Fruit fly (Drosophila melanogaster) whole organism, embryonic: ENCODE data around the gene CG17768.

Experiments used
- CG12104 ChIP-seq: fragments of 200-800 bp; sonication (Bioruptor generic); optimal IDR thresholded peaks from 3 replicates; lab custom pipeline; 2016; ENCODE audit warnings: missing biosample characterization, missing genetic modification characterization
- CG12155 ChIP-seq: fragments of 200-800 bp; sonication (Bioruptor generic); optimal IDR thresholded peaks from 3 replicates; lab custom pipeline; 2016; ENCODE audit warnings: missing biosample characterization, missing genetic modification characterization
- CG1233 ChIP-seq: fragments of 200-800 bp; sonication (Bioruptor generic); optimal IDR thresholded peaks from 4 replicates; lab custom pipeline; 2018; ENCODE audit warnings: missing biosample characterization, mild to moderate bottlenecking, missing genetic modification characterization
- CG12744 ChIP-seq: fragments of 200-800 bp; sonication (Bioruptor generic); optimal IDR thresholded peaks from 2 replicates; lab custom pipeline; 2016; ENCODE audit warnings: missing biosample characterization, missing genetic modification characterization
- CG13894 ChIP-seq: fragments of 200-800 bp; sonication (Bioruptor generic); optimal IDR thresholded peaks from 3 replicates; lab custom pipeline; 2018; ENCODE audit warnings: missing biosample characterization, mild to moderate bottlenecking, missing genetic modification characterization, moderate library complexity
- CG1603 ChIP-seq: fragments of 200-800 bp; sonication (Bioruptor generic); optimal IDR thresholded peaks from 2 replicates; lab custom pipeline; 2019; ENCODE audit warnings: missing biosample characterization, mild to moderate bottlenecking, missing genetic modification characterization, moderate library complexity
- CG16779 ChIP-seq: fragments of 200-800 bp; sonication (Bioruptor generic); IDR thresholded peaks from 2 replicates; pipeline ENCODE4 v1.3.6; 2022; ENCODE audit warnings: missing biosample characterization, missing genetic modification characterization
- CG1832 ChIP-seq: fragments of 200-800 bp; sonication (Bioruptor generic); optimal IDR thresholded peaks from 2 replicates; lab custom pipeline; 2017; ENCODE audit warnings: missing biosample characterization, mild to moderate bottlenecking, missing genetic modification characterization, inconsistent platforms
- CG18619 ChIP-seq: fragments of 200-800 bp; sonication (Bioruptor generic); optimal IDR thresholded peaks from 3 replicates; lab custom pipeline; 2017; ENCODE audit warnings: missing biosample characterization, mild to moderate bottlenecking, missing genetic modification characterization
- CG18764 ChIP-seq: fragments of 200-800 bp; sonication (Bioruptor generic); optimal IDR thresholded peaks from 3 replicates; lab custom pipeline; 2016; ENCODE audit warnings: missing biosample characterization, missing genetic modification characterization
- CG2199 ChIP-seq: fragments of 200-800 bp; sonication (Bioruptor generic); IDR thresholded peaks from 3 replicates; pipeline ENCODE4 v1.3.6; 2022; ENCODE audit warnings: missing biosample characterization, missing genetic modification characterization
- CG30020 ChIP-seq: fragments of 200-800 bp; optimal IDR thresholded peaks from 2 replicates; lab custom pipeline; 2019; ENCODE audit warnings: missing biosample characterization, mild to moderate bottlenecking, missing genetic modification characterization, moderate library complexity
- CG30403 ChIP-seq: fragments of 200-800 bp; sonication (Bioruptor generic); optimal IDR thresholded peaks from 3 replicates; lab custom pipeline; 2016; ENCODE audit warnings: missing biosample characterization, missing genetic modification characterization
- CG3163 ChIP-seq: fragments of 200-800 bp; sonication (Bioruptor generic); optimal IDR thresholded peaks from 3 replicates; lab custom pipeline; 2016; ENCODE audit warnings: missing biosample characterization, missing genetic modification characterization
- CG33213 ChIP-seq: fragments of 200-800 bp; sonication (Bioruptor generic); optimal IDR thresholded peaks from 3 replicates; lab custom pipeline; 2016; ENCODE audit warnings: missing biosample characterization, missing genetic modification characterization
- CG33557 ChIP-seq: fragments of 200-800 bp; sonication (Bioruptor generic); optimal IDR thresholded peaks from 2 replicates; lab custom pipeline; 2019; ENCODE audit warnings: missing biosample characterization, mild to moderate bottlenecking, missing genetic modification characterization, moderate library complexity
- CG4404 ChIP-seq: fragments of 200-800 bp; sonication (Bioruptor generic); IDR thresholded peaks from 2 replicates; pipeline ENCODE4 v1.3.6; 2022; ENCODE audit warnings: missing biosample characterization, missing genetic modification characterization
- CG4730 ChIP-seq: fragments of 200-800 bp; sonication (Bioruptor generic); IDR thresholded peaks from 2 replicates; pipeline ENCODE4 v1.3.6; 2022; ENCODE audit warnings: missing biosample characterization, missing genetic modification characterization
- CG6654 ChIP-seq: fragments of 200-800 bp; sonication (Bioruptor generic); optimal IDR thresholded peaks from 2 replicates; lab custom pipeline; 2017; ENCODE audit warnings: missing biosample characterization, mild to moderate bottlenecking, missing genetic modification characterization
- CG8359 ChIP-seq: fragments of 200-800 bp; sonication (Bioruptor generic); optimal IDR thresholded peaks from 2 replicates; lab custom pipeline; 2017; ENCODE audit warnings: missing biosample characterization, mild to moderate bottlenecking, missing genetic modification characterization, borderline replicate concordance
- CG8478 ChIP-seq: fragments of >200 bp; optimal IDR thresholded peaks from 2 replicates; lab custom pipeline; 2018
- CG9876 ChIP-seq: fragments of 200-800 bp; sonication (Bioruptor generic); optimal IDR thresholded peaks from 2 replicates; lab custom pipeline; 2016; ENCODE audit warnings: missing biosample characterization, missing genetic modification characterization
- D ChIP-seq, 2 experiments: fragments of 200-800 bp in 1 of 2; fragments of >200 bp in 1 of 2; sonication (Bioruptor generic) in 1 of 2; optimal IDR thresholded peaks; 2 replicates in 1 of 2; 3 replicates in 1 of 2; lab custom pipeline; 2017; ENCODE audit warnings: mild to moderate bottlenecking in 1 of 2, missing biosample characterization in 1 of 2, missing genetic modification characterization in 1 of 2, missing genetic modification reagents in 1 of 2
- Dfd ChIP-seq, 2 experiments: fragments of >200 bp; optimal IDR thresholded peaks; 2 replicates each; lab custom pipeline; 2017; ENCODE audit warnings: missing biosample characterization in 2 of 2, missing genetic modification characterization in 2 of 2
- Dp ChIP-seq: fragments of 200-800 bp; sonication (Bioruptor generic); optimal IDR thresholded peaks from 2 replicates; lab custom pipeline; 2018; ENCODE audit warnings: missing biosample characterization, mild to moderate bottlenecking, missing genetic modification characterization, moderate library complexity
- Fer3 ChIP-seq: fragments of 200-800 bp; sonication (Bioruptor generic); optimal IDR thresholded peaks from 2 replicates; lab custom pipeline; 2018; ENCODE audit warnings: missing biosample characterization, mild to moderate bottlenecking, missing genetic modification characterization, moderate library complexity
- H2.0 ChIP-seq: fragments of 200-800 bp; sonication (Bioruptor generic); IDR thresholded peaks from 2 replicates; pipeline ENCODE4 v1.3.6; 2022; ENCODE audit warnings: missing biosample characterization, missing genetic modification characterization
- HLH54F ChIP-seq: fragments of 200-800 bp; sonication (Bioruptor generic); optimal IDR thresholded peaks from 3 replicates; lab custom pipeline; 2016; ENCODE audit warnings: missing biosample characterization, missing genetic modification characterization
- HLHmδ ChIP-seq: fragments of 200-800 bp; sonication (Bioruptor generic); optimal IDR thresholded peaks from 2 replicates; lab custom pipeline; 2018; ENCODE audit warnings: missing biosample characterization, mild to moderate bottlenecking, missing genetic modification characterization, moderate library complexity
- Hsf ChIP-seq: fragments of 200-800 bp; sonication (Bioruptor generic); optimal IDR thresholded peaks from 3 replicates; lab custom pipeline; 2016; ENCODE audit warnings: missing biosample characterization, missing genetic modification characterization
- Lpt ChIP-seq: fragments of >200 bp; optimal IDR thresholded peaks from 2 replicates; lab custom pipeline; 2018; ENCODE audit warnings: missing biosample characterization, missing genetic modification characterization
- MESR4 ChIP-seq: fragments of 200-800 bp; sonication (Bioruptor generic); optimal IDR thresholded peaks from 2 replicates; lab custom pipeline; 2018; ENCODE audit warnings: missing biosample characterization, mild to moderate bottlenecking, missing genetic modification characterization, moderate library complexity
- Ravus ChIP-seq: fragments of 200-800 bp; sonication (Bioruptor generic); IDR thresholded peaks from 2 replicates; pipeline ENCODE4 v1.3.6; 2022; ENCODE audit warnings: missing biosample characterization, missing genetic modification characterization
- Scr ChIP-seq: fragments of 200-800 bp; sonication (Bioruptor generic); IDR thresholded peaks from 2 replicates; pipeline ENCODE4 v1.3.6; 2022; ENCODE audit warnings: missing biosample characterization, missing genetic modification characterization; ENCODE audit not compliant: partially characterized antibody
- Tbp ChIP-seq: fragments of >200 bp; optimal IDR thresholded peaks from 2 replicates; lab custom pipeline; 2018; ENCODE audit warnings: missing biosample characterization, missing genetic modification characterization
- al ChIP-seq: fragments of 200-800 bp; sonication (Bioruptor generic); IDR thresholded peaks from 2 replicates; pipeline ENCODE4 v1.3.6; 2022; ENCODE audit warnings: missing biosample characterization, missing genetic modification characterization
- ara ChIP-seq: fragments of 200-800 bp; sonication (Bioruptor generic); IDR thresholded peaks from 2 replicates; pipeline ENCODE4 v1.3.6; 2022; ENCODE audit warnings: missing biosample characterization, missing genetic modification characterization
- ase ChIP-seq: fragments of 200-800 bp; sonication (Bioruptor generic); IDR thresholded peaks from 3 replicates; pipeline ENCODE4 v1.3.6; 2022; ENCODE audit warnings: missing biosample characterization, missing genetic modification characterization
- dimm ChIP-seq: fragments of 200-800 bp; sonication (Bioruptor generic); IDR thresholded peaks from 2 replicates; pipeline ENCODE4 v1.3.6; 2022; ENCODE audit warnings: missing biosample characterization, missing genetic modification characterization
- ewg ChIP-seq: fragments of 200-800 bp; sonication (Bioruptor generic); optimal IDR thresholded peaks from 3 replicates; lab custom pipeline; 2017; ENCODE audit warnings: mild to moderate bottlenecking, missing biosample characterization, missing genetic modification reagents, missing genetic modification characterization
- her ChIP-seq: fragments of 200-800 bp; sonication (Bioruptor generic); optimal IDR thresholded peaks from 2 replicates; lab custom pipeline; 2016; ENCODE audit warnings: missing biosample characterization, missing genetic modification characterization
- jumu ChIP-seq: fragments of 200-800 bp; sonication (Bioruptor generic); optimal IDR thresholded peaks from 3 replicates; lab custom pipeline; 2016; ENCODE audit warnings: missing biosample characterization, missing genetic modification characterization
- nmo ChIP-seq: fragments of 200-800 bp; sonication (Bioruptor generic); optimal IDR thresholded peaks from 2 replicates; lab custom pipeline; 2018; ENCODE audit warnings: missing biosample characterization, mild to moderate bottlenecking, missing genetic modification characterization, moderate library complexity
- pan ChIP-seq, 4 experiments: fragments of >200 bp in 3 of 4; fragments of 200-800 bp in 1 of 4; sonication (Bioruptor generic) in 1 of 4; optimal IDR thresholded peaks in 3 of 4; IDR thresholded peaks in 1 of 4; 2 replicates each; pipeline versions ENCODE4 v1.3.6 to Lab custom; 2017 to 2022; ENCODE audit warnings: missing biosample characterization in 2 of 4, missing genetic modification characterization in 2 of 4, mixed read lengths in 1 of 4
- phol ChIP-seq: fragments of 200-800 bp; sonication (Bioruptor generic); optimal IDR thresholded peaks from 3 replicates; lab custom pipeline; 2018; ENCODE audit warnings: missing biosample characterization, mild to moderate bottlenecking, missing genetic modification characterization, moderate library complexity
- run ChIP-seq: fragments of 200-800 bp; sonication (Bioruptor generic); optimal IDR thresholded peaks from 3 replicates; lab custom pipeline; 2018; ENCODE audit warnings: missing biosample characterization, mild to moderate bottlenecking, missing genetic modification characterization
- tin ChIP-seq: fragments of 200-800 bp; sonication (Bioruptor generic); optimal IDR thresholded peaks from 3 replicates; lab custom pipeline; 2016; ENCODE audit warnings: missing biosample characterization, missing genetic modification characterization
- usp ChIP-seq: fragments of >200 bp; optimal IDR thresholded peaks from 2 replicates; lab custom pipeline; 2017; ENCODE audit warnings: missing biosample characterization, missing genetic modification characterization
- zfh2 ChIP-seq: fragments of 200-800 bp; sonication (Bioruptor generic); optimal IDR thresholded peaks from 2 replicates; lab custom pipeline; 2016; ENCODE audit warnings: missing biosample characterization, missing genetic modification characterization

The CG17768 gene

DNA sequence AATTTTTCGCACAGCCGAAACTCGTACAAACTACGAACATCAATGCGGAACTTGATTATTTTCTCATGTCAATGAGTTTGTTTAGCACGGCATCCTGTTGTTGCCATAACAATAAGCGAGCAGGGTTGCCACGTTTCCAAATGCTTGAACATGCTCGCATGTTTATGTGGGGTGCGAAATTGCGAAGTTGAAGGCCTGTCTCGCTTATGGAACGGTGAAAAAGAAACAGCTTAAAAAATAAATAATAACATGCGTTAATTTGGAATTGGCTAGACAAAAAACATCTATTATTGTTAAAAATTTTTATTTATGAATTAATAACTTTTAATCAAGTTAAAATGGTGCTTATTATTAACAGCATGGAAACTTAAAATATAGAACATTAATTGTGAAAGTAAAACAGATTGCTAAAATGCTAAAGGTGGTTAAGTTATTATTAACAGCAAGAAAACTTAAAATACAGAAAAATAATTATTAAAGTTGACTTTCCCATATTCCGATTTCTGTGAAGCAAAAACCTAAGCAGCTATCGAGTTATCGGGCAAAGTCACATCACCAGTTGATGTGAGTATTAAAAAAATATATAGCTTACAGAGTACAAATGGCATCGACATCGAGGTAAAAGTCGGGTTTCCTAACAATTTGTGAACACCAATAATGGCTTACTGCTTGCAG lies 25.9 kb upstream of the CG17768 start, which contains the start of the genes Bug22 and TfIIB (continued):
- TF ChIP-seq CG6654: no peak
- TF ChIP-seq phol (tag; lab: Kevin White, UChicago): peak; percentile 74
- TF ChIP-seq dimm (GFP tag; lab: Robert Waterston, UW): no peak
- no peak for TF ChIP-seq CG8359 (GFP tag; lab: Kevin White, UChicago)
- TF ChIP-seq ewg (GFP tag; lab: Kevin White, UChicago): peak; percentile 49
- peak; percentile 72 for TF ChIP-seq CG12155 (GFP tag; lab: Kevin White, UChicago)
- no peak for TF ChIP-seq CG13894 (tag; lab: Kevin White, UChicago)
- no peak for TF ChIP-seq D (optimal IDR thresholded peaks at IDR 0.05; lab: Kevin White, UChicago)
- TF ChIP-seq D (GFP tag; optimal IDR thresholded peaks at IDR 0.05; lab: Kevin White, UChicago): peak; percentile 23
- peak; percentile 99 for TF ChIP-seq CG1603
- peak; percentile 88 for TF ChIP-seq CG30403 (GFP tag; lab: Kevin White, UChicago)
- TF ChIP-seq CG33213 (GFP tag; lab: Kevin White, UChicago): peak; percentile 35
- peak; percentile 66 for TF ChIP-seq CG1233 (GFP tag; lab: Kevin White, UChicago)
- TF ChIP-seq CG9876 (GFP tag; lab: Kevin White, UChicago): peak; percentile 41
- peak; percentile 75 for TF ChIP-seq zfh2 (GFP tag; lab: Kevin White, UChicago)
- TF ChIP-seq Dfd (GFP tag; optimal IDR thresholded peaks at IDR 0.05; lab: Kevin White, UChicago): no peak
- TF ChIP-seq her (GFP tag; lab: Kevin White, UChicago): peak; percentile 25
- TF ChIP-seq Tbp: no peak
- peak; percentile 67 for TF ChIP-seq tin
- TF ChIP-seq al (GFP tag; lab: Robert Waterston, UW): no peak
- peak; percentile 38; the same call in 1 of the 2 replicates for TF ChIP-seq ara (GFP tag; lab: Robert Waterston, UW)
- no peak for TF ChIP-seq CG8478 (lab: Kevin White, UChicago)
- peak; percentile 60 for TF ChIP-seq CG12104 (GFP tag; lab: Kevin White, UChicago)
- no peak for TF ChIP-seq usp (GFP tag; lab: Kevin White, UChicago)
- no peak; the same call in 2 of the 3 replicates for TF ChIP-seq ase (GFP tag; lab: Robert Waterston, UW)
- peak; percentile 74 for TF ChIP-seq Hsf (GFP tag; lab: Kevin White, UChicago)
- TF ChIP-seq nmo: peak; percentile 77
- no peak for TF ChIP-seq CG1832 (GFP tag; lab: Kevin White, UChicago)
- no peak for TF ChIP-seq Scr (GFP tag; lab: Robert Waterston, UW)
- TF ChIP-seq Dp (GFP tag; lab: Kevin White, UChicago): peak; percentile 6
- peak; percentile 45 for TF ChIP-seq MESR4 (GFP tag; lab: Kevin White, UChicago)
- peak; percentile 30 for TF ChIP-seq HLHmδ
- peak; percentile 62 for TF ChIP-seq CG18764
- no peak for TF ChIP-seq CG2199 (GFP tag; lab: Robert Waterston, UW)
- peak; percentile 70 for TF ChIP-seq Fer3
- TF ChIP-seq pan (optimal IDR thresholded peaks at IDR 0.05; lab: Kevin White, UChicago): no peak
- TF ChIP-seq pan (GFP tag; optimal IDR thresholded peaks at IDR 0.05 in 1 of 2, IDR thresholded peaks at IDR 0.05 in 1 of 2): peak in 1 of 2 experiments; percentile 76
- TF ChIP-seq run: no peak
- TF ChIP-seq jumu: peak; percentile 61
- TF ChIP-seq CG3163 (GFP tag; lab: Kevin White, UChicago): peak; percentile 5
- TF ChIP-seq H2.0 (GFP tag; lab: Robert Waterston, UW): peak; percentile 64
- peak; percentile 26 for TF ChIP-seq CG33557 (GFP tag; lab: Kevin White, UChicago)
- peak; percentile 32; the same call in 1 of the 2 replicates for TF ChIP-seq CG4730 (GFP tag; lab: Robert Waterston, UW)
- peak; percentile 83 for TF ChIP-seq HLH54F
- peak; percentile 19; the same call in 1 of the 2 replicates for TF ChIP-seq Ravus (GFP tag; lab: Robert Waterston, UW)
- no peak for TF ChIP-seq Lpt (GFP tag; lab: Kevin White, UChicago)
- TF ChIP-seq CG16779 (GFP tag; lab: Robert Waterston, UW): 0 out of 2 replicates have a peak, but pooled peaks have one; percentile 12
- TF ChIP-seq CG30020 (tag; lab: Kevin White, UChicago): peak; percentile 98
- TF ChIP-seq CG18619 (GFP tag; lab: Kevin White, UChicago): peak; percentile 35
- TF ChIP-seq CG4404: no peak
- TF ChIP-seq CG12744: peak; percentile 26
